Worm (Caenorhabditis elegans): ENCODE measurements around the gene F02C12.1.

- TF ChIP-seq ceh-44 (GFP tag; IDR thresholded peaks at IDR 0.05) (no peak), zag-1 (tag; optimal IDR thresholded peaks at IDR 0.05) (no peak)
Observed at ce11 chrX:13443283-13443682, 41.4 kb downstream of the F02C12.1 start.
